Fruit fly (Drosophila melanogaster) whole organism, adult: Measurements from ENCODE around the gene Cftr.
A peak's percentile ranks its signal among the peaks of the same experiment; 100 is the strongest.

Experiments used
- CG11617 ChIP-seq: fragments of 200-800 bp; sonication (Bioruptor generic); optimal IDR thresholded peaks from 2 replicates; lab custom pipeline; 2017; ENCODE audit warnings: mild to moderate bottlenecking, missing biosample characterization, missing genetic modification reagents, missing genetic modification characterization
- CG12768 ChIP-seq: fragments of 200-800 bp; sonication (Bioruptor generic); optimal IDR thresholded peaks from 2 replicates; lab custom pipeline; 2017; ENCODE audit warnings: missing biosample characterization, missing genetic modification characterization, mild to moderate bottlenecking, moderate library complexity, missing genetic modification reagents
- CG14711 ChIP-seq: fragments of 200-800 bp; sonication (Bioruptor generic); optimal IDR thresholded peaks from 2 replicates; lab custom pipeline; 2018; ENCODE audit warnings: missing biosample characterization, mild to moderate bottlenecking, missing genetic modification characterization, moderate library complexity
- CG1620 ChIP-seq: fragments of 200-800 bp; sonication (Bioruptor generic); optimal IDR thresholded peaks from 2 replicates; lab custom pipeline; 2016; ENCODE audit warnings: missing biosample characterization, missing genetic modification characterization
- CG33017 ChIP-seq: fragments of 200-800 bp; sonication (Bioruptor generic); optimal IDR thresholded peaks from 2 replicates; lab custom pipeline; 2018; ENCODE audit warnings: missing biosample characterization, mild to moderate bottlenecking, missing genetic modification characterization, moderate library complexity
- CG5204 ChIP-seq: fragments of 200-800 bp; sonication (Bioruptor generic); optimal IDR thresholded peaks from 2 replicates; lab custom pipeline; 2016; ENCODE audit warnings: missing biosample characterization, missing genetic modification characterization
- CG7045 ChIP-seq: fragments of 200-800 bp; sonication (Bioruptor generic); optimal IDR thresholded peaks from 2 replicates; lab custom pipeline; 2017; ENCODE audit warnings: missing biosample characterization, mild to moderate bottlenecking, missing genetic modification characterization
- CG7101 ChIP-seq: fragments of 200-800 bp; sonication (Bioruptor generic); optimal IDR thresholded peaks from 2 replicates; lab custom pipeline; 2018; ENCODE audit warnings: missing biosample characterization, mild to moderate bottlenecking, missing genetic modification characterization, moderate library complexity
- Clk ChIP-seq: fragments of 200-800 bp; sonication (Bioruptor generic); optimal IDR thresholded peaks from 2 replicates; lab custom pipeline; 2017; ENCODE audit warnings: missing biosample characterization, missing genetic modification characterization
- Crg-1 ChIP-seq: fragments of 200-800 bp; sonication (Bioruptor generic); optimal IDR thresholded peaks from 2 replicates; lab custom pipeline; 2016; ENCODE audit warnings: missing biosample characterization, missing genetic modification characterization
- Hr96 ChIP-seq: fragments of 200-800 bp; sonication (Bioruptor generic); optimal IDR thresholded peaks from 2 replicates; lab custom pipeline; 2016; ENCODE audit warnings: missing biosample characterization, missing genetic modification characterization
- Mnt ChIP-seq: fragments of 200-800 bp; sonication (Bioruptor generic); optimal IDR thresholded peaks from 2 replicates; lab custom pipeline; 2016; ENCODE audit warnings: missing biosample characterization, mild to moderate bottlenecking, missing genetic modification characterization
- bab1 ChIP-seq: fragments of 200-800 bp; sonication (Bioruptor generic); optimal IDR thresholded peaks from 3 replicates; lab custom pipeline; 2019; ENCODE audit warnings: missing biosample characterization, mild to moderate bottlenecking, missing genetic modification characterization, moderate library complexity
- cic ChIP-seq: fragments of 200-800 bp; sonication (Bioruptor generic); optimal IDR thresholded peaks from 2 replicates; lab custom pipeline; 2017; ENCODE audit warnings: missing biosample characterization, mild to moderate bottlenecking, missing genetic modification characterization, moderate library complexity
- cnc ChIP-seq, 2 experiments: fragments of >200 bp; optimal IDR thresholded peaks; 2 replicates each; lab custom pipeline; 2017
- kay ChIP-seq: fragments of 200-800 bp; sonication (Bioruptor generic); peaks from one replicate; lab custom pipeline; 2016; ENCODE audit warnings: missing biosample characterization, missing genetic modification characterization, borderline replicate concordance
- ovo ChIP-seq: fragments of 200-800 bp; sonication (Bioruptor generic); optimal IDR thresholded peaks from 2 replicates; lab custom pipeline; 2016; ENCODE audit warnings: missing biosample characterization, missing genetic modification characterization
- pad ChIP-seq: fragments of 200-800 bp; sonication (Bioruptor generic); optimal IDR thresholded peaks from 3 replicates; lab custom pipeline; 2017; ENCODE audit warnings: missing biosample characterization, missing genetic modification characterization, mild to moderate bottlenecking, moderate library complexity, missing genetic modification reagents
- tj ChIP-seq: fragments of 200-800 bp; sonication (Bioruptor generic); optimal IDR thresholded peaks from 3 replicates; lab custom pipeline; 2017; ENCODE audit warnings: missing biosample characterization, mild to moderate bottlenecking, missing genetic modification characterization, moderate library complexity
- toe ChIP-seq: fragments of 200-800 bp; sonication (Bioruptor generic); optimal IDR thresholded peaks from 2 replicates; lab custom pipeline; 2016; ENCODE audit warnings: missing biosample characterization, missing genetic modification characterization

Gene Cftr

DNA sequence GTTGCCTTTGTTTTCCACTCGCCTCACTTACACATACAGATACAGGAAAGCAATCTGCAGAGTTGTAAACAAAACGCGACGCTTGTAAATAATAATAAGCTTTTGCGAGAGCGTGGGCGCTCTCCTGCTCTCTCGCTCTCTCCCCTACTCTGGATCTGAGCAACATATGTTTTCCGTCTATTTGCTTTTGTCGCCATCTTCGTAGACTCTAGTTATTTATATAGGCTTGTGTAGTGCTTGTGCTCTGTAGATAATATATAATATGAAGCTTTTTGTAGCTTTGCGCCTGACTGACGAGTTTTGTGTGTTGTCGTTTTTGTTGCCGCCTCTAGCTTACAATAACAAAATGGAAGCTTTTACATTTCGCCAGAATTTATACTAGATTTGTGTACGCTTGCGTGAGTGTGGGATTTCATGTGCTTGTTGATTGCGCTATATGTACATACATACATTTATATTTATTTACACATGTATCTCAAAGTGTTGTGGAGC is 22.1 kb upstream of the Cftr start:
- TF ChIP-seq tj (GFP tag; lab: Kevin White, UChicago) (peak; percentile 49), Clk (GFP tag; lab: Kevin White, UChicago) (peak; percentile 39), CG7101 (tag; lab: Kevin White, UChicago) (peak; percentile 74), pad (GFP tag; lab: Kevin White, UChicago) (peak; percentile 60), CG5204 (GFP tag; lab: Kevin White, UChicago) (no peak), Crg-1 (GFP tag; lab: Kevin White, UChicago) (peak; percentile 69), bab1 (peak; percentile 76), CG14711 (tag; lab: Kevin White, UChicago) (peak; percentile 77), kay (GFP tag; lab: Kevin White, UChicago) (peak; percentile 100), CG7045 (peak; percentile 21), Hr96 (GFP tag; lab: Kevin White, UChicago) (peak; percentile 55), CG33017 (tag; lab: Kevin White, UChicago) (peak; percentile 73), ovo (peak; percentile 92), toe (GFP tag; lab: Kevin White, UChicago) (no peak), cic (GFP tag; lab: Kevin White, UChicago) (peak; percentile 99), CG1620 (peak; percentile 57), CG12768 (GFP tag; lab: Kevin White, UChicago) (peak; percentile 74), cnc (optimal IDR thresholded peaks at IDR 0.05; lab: Kevin White, UChicago) (no peak), Mnt (GFP tag; lab: Kevin White, UChicago) (peak; percentile 91), CG11617 (GFP tag; lab: Kevin White, UChicago) (peak; percentile 42)

DNA sequence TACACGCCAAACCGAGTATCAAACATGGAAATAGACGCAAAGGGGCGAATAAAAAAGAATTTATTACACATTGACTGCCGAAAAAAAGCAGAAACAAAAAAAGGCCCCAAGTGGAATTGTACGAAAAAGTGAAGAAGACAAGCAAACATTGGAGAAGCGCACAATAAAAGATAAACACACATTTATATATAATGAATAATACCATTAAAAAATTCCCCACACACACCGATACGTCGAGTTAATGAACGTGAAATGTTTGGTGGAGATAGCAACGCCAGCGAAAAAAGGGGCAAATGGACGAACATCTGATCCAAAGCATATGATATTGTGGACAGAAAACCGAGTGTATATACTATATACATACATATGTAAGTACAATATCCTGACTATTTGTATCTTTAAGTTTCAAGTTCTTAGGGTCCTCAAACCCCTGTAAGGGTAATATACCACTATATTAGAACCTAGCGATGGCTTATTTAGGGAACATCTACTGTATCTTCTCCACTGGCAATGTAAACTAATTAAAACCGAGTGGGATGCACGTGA is 21.2 kb upstream of the Cftr start:
- peak; percentile 14 for TF ChIP-seq CG33017 (tag; lab: Kevin White, UChicago)
- TF ChIP-seq kay (GFP tag; lab: Kevin White, UChicago): peak; percentile 84
- TF ChIP-seq tj (GFP tag; lab: Kevin White, UChicago): peak; percentile 61
- TF ChIP-seq CG7045: peak; percentile 29
- TF ChIP-seq ovo: no peak

DNA sequence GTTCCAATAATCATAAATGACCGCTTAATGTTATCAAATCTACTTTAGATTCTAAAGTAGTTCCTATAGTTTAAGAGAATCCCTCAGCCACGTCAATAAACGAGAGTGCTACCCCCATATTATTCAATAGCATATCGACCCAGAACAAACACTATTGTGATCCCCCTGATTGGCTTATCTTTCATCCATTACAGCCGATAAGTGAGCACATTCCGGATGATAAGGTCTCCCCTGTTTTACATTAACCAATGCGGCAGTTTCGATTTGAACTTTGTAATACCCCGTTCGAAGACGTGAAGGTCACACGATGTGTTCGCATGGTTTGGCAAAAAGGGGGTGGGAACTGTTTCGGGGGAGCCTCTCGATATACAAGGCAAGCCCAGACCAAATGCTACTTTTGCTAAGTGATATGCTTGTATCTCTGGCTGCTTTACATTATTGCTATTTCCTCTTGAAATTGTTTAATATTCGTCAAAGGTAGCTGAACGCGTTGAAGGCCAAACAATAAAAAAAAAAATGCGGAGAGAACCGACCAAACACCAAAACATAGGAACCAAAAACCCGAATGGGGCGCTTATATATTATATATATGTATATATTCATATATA is 20.6 kb upstream of the Cftr start:
- TF ChIP-seq kay (GFP tag; lab: Kevin White, UChicago): peak; percentile 56
- no peak for TF ChIP-seq cnc (optimal IDR thresholded peaks at IDR 0.05; lab: Kevin White, UChicago)
- TF ChIP-seq Crg-1 (GFP tag; lab: Kevin White, UChicago): no peak
- no peak for TF ChIP-seq pad (GFP tag; lab: Kevin White, UChicago)
- no peak for TF ChIP-seq CG7101 (tag; lab: Kevin White, UChicago)
- no peak for TF ChIP-seq Hr96 (GFP tag; lab: Kevin White, UChicago)
- no peak for TF ChIP-seq CG7045

DNA sequence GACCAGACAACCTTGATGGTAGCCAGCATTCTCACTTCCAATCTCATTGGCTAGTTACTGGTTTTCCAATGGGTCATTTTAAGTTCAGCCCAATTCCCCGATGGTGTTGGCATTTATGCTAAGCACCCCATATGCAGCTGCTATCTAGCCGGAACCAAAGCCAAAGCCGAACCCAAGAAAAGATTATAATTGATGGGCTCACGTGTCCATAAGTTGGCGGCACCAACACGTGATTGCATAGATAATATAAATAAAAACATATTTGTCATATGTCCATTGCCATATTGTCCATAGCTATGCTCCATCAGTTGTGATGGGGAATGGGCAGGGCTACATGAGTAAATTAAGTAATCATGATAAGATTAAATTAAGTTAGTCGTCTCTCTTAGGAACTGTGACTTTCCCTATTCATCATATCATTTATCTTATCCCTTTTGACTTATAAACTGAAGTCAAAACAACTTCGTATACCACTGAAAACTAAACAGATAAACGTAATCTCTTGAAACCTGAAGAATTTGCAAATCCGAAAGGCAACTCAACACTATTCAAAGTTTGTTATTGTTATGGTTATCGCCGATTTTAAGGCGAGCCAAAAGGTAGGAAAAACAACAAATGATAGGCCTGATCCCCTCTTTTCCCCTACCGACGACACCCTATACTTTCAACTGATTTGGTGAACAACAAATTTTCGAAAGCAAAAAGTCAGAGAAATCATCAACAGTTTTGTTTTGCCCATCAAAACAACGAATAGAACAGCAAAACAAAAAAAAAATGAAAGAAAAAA is 19.5 kb upstream of the Cftr start:
- TF ChIP-seq Clk (GFP tag; lab: Kevin White, UChicago): no peak
- no peak for TF ChIP-seq CG1620
- peak; percentile 82 for TF ChIP-seq kay (GFP tag; lab: Kevin White, UChicago)
- peak; percentile 25 for TF ChIP-seq cic (GFP tag; lab: Kevin White, UChicago)

DNA sequence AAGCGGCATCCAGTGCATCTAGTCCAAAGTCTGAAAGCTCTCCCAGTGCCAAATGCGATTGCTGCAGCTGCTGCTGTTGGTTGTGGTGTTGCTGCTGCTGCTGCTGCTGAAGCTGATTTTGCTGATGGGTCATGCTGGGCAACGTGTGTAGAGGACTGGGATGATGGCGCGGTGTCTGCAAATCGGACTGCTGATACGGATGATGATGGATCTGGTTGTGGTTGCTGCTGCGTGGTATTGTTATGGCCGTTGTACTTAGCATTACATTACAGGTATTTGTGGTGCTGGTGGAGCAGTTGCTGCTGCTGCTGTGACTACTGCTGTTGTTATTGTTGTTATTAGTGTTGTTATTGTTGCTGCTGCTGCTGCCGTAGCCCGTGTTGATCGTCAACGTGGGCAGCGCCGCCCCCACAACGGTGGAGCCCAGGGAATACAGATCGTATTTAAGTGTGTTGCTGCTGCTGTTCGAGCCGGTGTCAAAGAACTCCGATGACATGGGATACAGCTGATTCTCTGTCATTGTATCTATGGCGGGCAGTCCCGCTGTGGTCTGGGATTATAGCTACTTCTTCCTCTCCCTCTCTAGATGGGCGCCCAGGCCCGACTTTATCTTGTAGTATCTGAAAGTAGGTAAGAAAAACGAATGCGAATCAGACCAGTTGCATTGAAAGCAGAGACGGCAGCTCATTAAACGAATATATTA is 18.8 kb upstream of the Cftr start:
- TF ChIP-seq CG5204 (GFP tag; lab: Kevin White, UChicago) (no peak), kay (GFP tag; lab: Kevin White, UChicago) (no peak), CG7045 (no peak), bab1 (no peak), pad (GFP tag; lab: Kevin White, UChicago) (no peak), toe (GFP tag; lab: Kevin White, UChicago) (no peak), Crg-1 (GFP tag; lab: Kevin White, UChicago) (no peak), cnc (optimal IDR thresholded peaks at IDR 0.05; lab: Kevin White, UChicago) (no peak), ovo (no peak), tj (GFP tag; lab: Kevin White, UChicago) (no peak), CG11617 (GFP tag; lab: Kevin White, UChicago) (no peak), Clk (GFP tag; lab: Kevin White, UChicago) (no peak), Mnt (GFP tag; lab: Kevin White, UChicago) (no peak), cic (GFP tag; lab: Kevin White, UChicago) (no peak), CG12768 (GFP tag; lab: Kevin White, UChicago) (no peak), CG1620 (no peak), Hr96 (GFP tag; lab: Kevin White, UChicago) (no peak), CG7101 (tag; lab: Kevin White, UChicago) (no peak), CG14711 (tag; lab: Kevin White, UChicago) (no peak), CG33017 (tag; lab: Kevin White, UChicago) (no peak)
